Worm (Caenorhabditis elegans): Measurements from ENCODE around the gene oac-58.

DNA sequence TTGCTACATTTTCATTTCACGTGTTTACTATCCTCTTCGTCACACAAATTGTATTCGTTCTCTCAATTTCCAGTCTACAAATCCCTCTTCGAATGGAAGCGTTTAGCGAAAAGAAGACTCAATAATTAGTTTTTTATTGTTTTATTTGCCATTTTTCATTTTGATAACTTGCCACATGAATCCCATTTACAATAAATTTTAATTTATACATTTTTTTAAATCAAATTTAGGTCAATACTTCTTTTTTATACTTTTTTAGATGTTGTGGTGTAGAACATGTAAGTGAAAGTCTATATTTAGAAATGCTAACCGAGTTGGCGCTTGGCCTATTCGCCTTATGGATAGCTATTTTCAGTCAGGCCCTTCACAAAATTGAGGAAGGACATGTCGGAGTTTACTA, 23.9 kb downstream of the oac-58 start, which contains the start of gene erl-1:
- TF ChIP-seq hlh-13 (GFP tag; optimal IDR thresholded peaks at IDR 0.05) (no peak), nfya-1 (tag; optimal IDR thresholded peaks at IDR 0.05) (no peak), madf-2 (tag; optimal IDR thresholded peaks at IDR 0.05) (no peak), ama-1 (optimal IDR thresholded peaks at IDR 0.05) (no peak), pha-4 (tag; optimal IDR thresholded peaks at IDR 0.05) (no peak), lim-6 (tag; optimal IDR thresholded peaks at IDR 0.05) (no peak), sdc-2 (tag; optimal IDR thresholded peaks at IDR 0.05) (no peak), tbx-2 (tag; optimal IDR thresholded peaks at IDR 0.05) (no peak), ets-4 (tag; optimal IDR thresholded peaks at IDR 0.05) (no peak)
